Worm (Caenorhabditis elegans) whole organism, L4 larva: Measurements from ENCODE around the gene mom-2.

Source experiments
- F26F4.8 ChIP-seq: fragments of 200-800 bp; sonication (Bioruptor generic); conservative IDR thresholded peaks from 2 replicates; pipeline ENCODE4 v1.3.6; 2022; ENCODE audit warnings: missing genetic modification characterization, missing compliant biosample characterization
- F37D6.2 ChIP-seq: sonication (generic microtip); optimal IDR thresholded peaks from 2 replicates; lab custom pipeline; 2016; ENCODE audit warnings: mild to moderate bottlenecking, missing genetic modification characterization, missing compliant biosample characterization
- F44E2.7 ChIP-seq: fragments of 200-800 bp; sonication (Bioruptor generic); IDR thresholded peaks from 2 replicates; pipeline ENCODE4 v2.1.2; 2022; ENCODE audit warnings: missing genetic modification characterization, missing compliant biosample characterization
- F49E8.2 ChIP-seq: sonication (generic microtip); optimal IDR thresholded peaks from 2 replicates; lab custom pipeline; 2016; ENCODE audit warnings: missing compliant biosample characterization, mild to moderate bottlenecking, missing genetic modification characterization, borderline replicate concordance
- T20F7.1 ChIP-seq: fragments of 200-800 bp; sonication (Bioruptor generic); optimal IDR thresholded peaks from 2 replicates; lab custom pipeline; 2018; ENCODE audit warnings: mild to moderate bottlenecking, missing genetic modification characterization, missing compliant biosample characterization
- Y105C5A.15 ChIP-seq: fragments of 200-800 bp; sonication (Bioruptor generic); IDR thresholded peaks from 2 replicates; pipeline ENCODE4 v1.3.6; 2022; ENCODE audit warnings: missing genetic modification characterization, missing compliant biosample characterization
- Y5F2A.4 ChIP-seq: fragments of 200-800 bp; sonication (Bioruptor generic); optimal IDR thresholded peaks from 2 replicates; lab custom pipeline; 2018; ENCODE audit warnings: mild to moderate bottlenecking, missing genetic modification characterization, missing compliant biosample characterization
- ZK546.5 ChIP-seq, 2 experiments: sonication (generic microtip); optimal IDR thresholded peaks; 2 replicates each; lab custom pipeline; 2017; ENCODE audit warnings: missing biosample characterization in 2 of 2, missing genetic modification characterization in 2 of 2
- ceh-32 ChIP-seq: sonication (generic microtip); optimal IDR thresholded peaks from 2 replicates; lab custom pipeline; 2016; ENCODE audit warnings: mild to moderate bottlenecking, missing genetic modification characterization, missing compliant biosample characterization; ENCODE audit not compliant: poor library complexity
- ctbp-1 ChIP-seq: fragments of 200-800 bp; sonication (Bioruptor generic); IDR thresholded peaks from 2 replicates; pipeline ENCODE4 v1.3.6; 2022; ENCODE audit warnings: missing genetic modification reagents, missing genetic modification characterization, missing compliant biosample characterization
- daf-16 ChIP-seq, 3 experiments: sonication (generic microtip); optimal IDR thresholded peaks; 2 replicates each; lab custom pipeline; 2016 to 2017; ENCODE audit warnings: missing genetic modification characterization in 3 of 3, missing genetic modification reagents in 3 of 3, mild to moderate bottlenecking in 2 of 3, missing compliant biosample characterization in 2 of 3, missing biosample characterization in 1 of 3, moderate library complexity in 1 of 3
- dmd-6 ChIP-seq: fragments of 200-800 bp; sonication (Bioruptor generic); IDR thresholded peaks from 2 replicates; pipeline ENCODE4 v1.3.6; 2022; ENCODE audit warnings: missing genetic modification reagents, missing genetic modification characterization, missing compliant biosample characterization
- dpl-1 ChIP-seq: fragments of 150-350 bp; optimal IDR thresholded peaks from 2 replicates; lab custom pipeline; 2014; ENCODE audit warnings: missing biosample characterization, missing genetic modification reagents, missing genetic modification characterization
- duxl-1 ChIP-seq: sonication (generic microtip); optimal IDR thresholded peaks from 2 replicates; lab custom pipeline; 2016; ENCODE audit warnings: mild to moderate bottlenecking, missing genetic modification characterization, moderate library complexity, missing compliant biosample characterization; ENCODE audit not compliant: poor library complexity
- fkh-10 ChIP-seq: fragments of 150-350 bp; optimal IDR thresholded peaks from 2 replicates; lab custom pipeline; 2014; ENCODE audit warnings: missing biosample characterization, missing genetic modification reagents, missing genetic modification characterization
- hlh-11 ChIP-seq: fragments of 200-800 bp; sonication (Bioruptor generic); optimal IDR thresholded peaks from 2 replicates; lab custom pipeline; 2018; ENCODE audit warnings: mild to moderate bottlenecking, missing genetic modification characterization, missing compliant biosample characterization
- hlh-30 ChIP-seq: sonication (generic microtip); optimal IDR thresholded peaks from 2 replicates; lab custom pipeline; 2017; ENCODE audit warnings: antibody characterized with exemption, mild to moderate bottlenecking, missing genetic modification characterization, missing compliant biosample characterization; ENCODE audit not compliant: insufficient read depth
- hmg-1.1 ChIP-seq: fragments of 200-800 bp; sonication (Bioruptor generic); IDR thresholded peaks from 2 replicates; pipeline ENCODE4 v1.3.6; 2022; ENCODE audit warnings: missing genetic modification reagents, missing genetic modification characterization, missing compliant biosample characterization
- lim-7 ChIP-seq: fragments of 200-800 bp; sonication (Bioruptor generic); IDR thresholded peaks from 2 replicates; pipeline ENCODE4 v1.3.6; 2022; ENCODE audit warnings: missing genetic modification characterization, missing compliant biosample characterization
- lin-38 ChIP-seq: fragments of 200-800 bp; sonication (Bioruptor generic); IDR thresholded peaks from 2 replicates; pipeline ENCODE4 v1.3.6; 2022; ENCODE audit warnings: missing genetic modification reagents, missing genetic modification characterization, missing compliant biosample characterization
- lin-39 ChIP-seq: fragments of 150-350 bp; optimal IDR thresholded peaks from 2 replicates; lab custom pipeline; 2014; ENCODE audit warnings: missing biosample characterization, missing genetic modification reagents, missing genetic modification characterization
- lir-3 ChIP-seq: sonication (generic microtip); optimal IDR thresholded peaks from 2 replicates; lab custom pipeline; 2016; ENCODE audit warnings: mild to moderate bottlenecking, missing genetic modification characterization, missing compliant biosample characterization
- madf-9 ChIP-seq: fragments of 200-800 bp; sonication (Bioruptor generic); conservative IDR thresholded peaks from 2 replicates; pipeline ENCODE4 v1.3.6; 2022; ENCODE audit warnings: missing genetic modification reagents, missing genetic modification characterization, missing compliant biosample characterization
- mdt-29 ChIP-seq: fragments of 200-800 bp; sonication (Bioruptor generic); IDR thresholded peaks from 2 replicates; pipeline ENCODE4 v1.3.6; 2022; ENCODE audit warnings: missing genetic modification reagents, missing genetic modification characterization, missing compliant biosample characterization
- mep-1 ChIP-seq: fragments of 150-350 bp; sonication (generic microtip); optimal IDR thresholded peaks from 3 replicates; lab custom pipeline; 2014; ENCODE audit warnings: missing biosample characterization, missing genetic modification characterization
- mxl-3 ChIP-seq: fragments of 200-800 bp; sonication (Bioruptor generic); optimal IDR thresholded peaks from 2 replicates; lab custom pipeline; 2018; ENCODE audit warnings: mild to moderate bottlenecking, missing genetic modification characterization, missing compliant biosample characterization
- nhr-11 ChIP-seq: fragments of 150-350 bp; optimal IDR thresholded peaks from 2 replicates; lab custom pipeline; 2014; ENCODE audit warnings: missing biosample characterization, missing genetic modification characterization
- nhr-111 ChIP-seq: fragments of 200-800 bp; sonication (Bioruptor generic); optimal IDR thresholded peaks from 2 replicates; lab custom pipeline; 2018; ENCODE audit warnings: mild to moderate bottlenecking, missing genetic modification characterization, missing compliant biosample characterization
- nhr-237 ChIP-seq: sonication (generic microtip); optimal IDR thresholded peaks from 2 replicates; lab custom pipeline; 2017; ENCODE audit warnings: missing biosample characterization, missing genetic modification characterization
- nhr-25 ChIP-seq: sonication (generic microtip); optimal IDR thresholded peaks from 2 replicates; lab custom pipeline; 2017; ENCODE audit warnings: missing genetic modification characterization, mild to moderate bottlenecking, missing compliant biosample characterization, antibody characterized with exemption, moderate library complexity, borderline replicate concordance; ENCODE audit not compliant: insufficient read depth
- nhr-28 ChIP-seq: fragments of 150-350 bp; optimal IDR thresholded peaks from 2 replicates; lab custom pipeline; 2014; ENCODE audit warnings: missing biosample characterization, missing genetic modification characterization
- nhr-41 ChIP-seq: fragments of 200-800 bp; sonication (Bioruptor generic); IDR thresholded peaks from 2 replicates; pipeline ENCODE4 v1.3.6; 2022; ENCODE audit warnings: missing genetic modification reagents, missing genetic modification characterization, missing compliant biosample characterization
- nhr-77 ChIP-seq: fragments of 150-350 bp; optimal IDR thresholded peaks from 2 replicates; lab custom pipeline; 2014; ENCODE audit warnings: missing biosample characterization, missing genetic modification characterization
- pqm-1 ChIP-seq: sonication (generic microtip); optimal IDR thresholded peaks from 2 replicates; lab custom pipeline; 2017; ENCODE audit warnings: missing biosample characterization, missing genetic modification characterization
- rbr-2 ChIP-seq: sonication (generic microtip); optimal IDR thresholded peaks from 2 replicates; lab custom pipeline; 2016; ENCODE audit warnings: missing genotype, missing genetic modification characterization, missing compliant biosample characterization
- sdz-12 ChIP-seq: fragments of 200-800 bp; sonication (Bioruptor generic); optimal IDR thresholded peaks from 2 replicates; lab custom pipeline; 2018; ENCODE audit warnings: mild to moderate bottlenecking, missing genetic modification characterization, missing compliant biosample characterization
- skn-1 ChIP-seq: fragments of 150-350 bp; optimal IDR thresholded peaks from 2 replicates; lab custom pipeline; 2014; ENCODE audit warnings: missing biosample characterization, missing genetic modification characterization
- snpc-4 ChIP-seq: fragments of 150-350 bp; optimal IDR thresholded peaks from 2 replicates; lab custom pipeline; 2014; ENCODE audit warnings: missing biosample characterization, missing genetic modification characterization
- spr-3 ChIP-seq: fragments of 200-800 bp; sonication (Bioruptor generic); optimal IDR thresholded peaks from 2 replicates; lab custom pipeline; 2018; ENCODE audit warnings: mild to moderate bottlenecking, missing genetic modification characterization, missing compliant biosample characterization
- tag-97 ChIP-seq: fragments of 200-800 bp; sonication (Bioruptor generic); IDR thresholded peaks from 2 replicates; pipeline ENCODE4 v1.3.6; 2022; ENCODE audit warnings: missing genetic modification characterization, missing compliant biosample characterization
- tra-1 ChIP-seq: fragments of 200-800 bp; sonication (Bioruptor generic); IDR thresholded peaks from 2 replicates; pipeline ENCODE4 v1.3.6; 2022; ENCODE audit warnings: missing genetic modification reagents, missing genetic modification characterization, missing compliant biosample characterization
- unc-62 ChIP-seq, 3 experiments: fragments of 150-350 bp in 1 of 3; sonication (generic microtip); optimal IDR thresholded peaks in 2 of 3; peaks in 1 of 3; 1 replicate in 1 of 3; 2 replicates in 2 of 3; lab custom pipeline; 2014 to 2017; ENCODE audit warnings: missing biosample characterization in 3 of 3, missing genetic modification characterization in 3 of 3, missing genetic modification reagents in 3 of 3, missing genotype in 1 of 3
- zip-11 ChIP-seq: fragments of 200-800 bp; sonication (Bioruptor generic); IDR thresholded peaks from 2 replicates; pipeline ENCODE4 v1.3.6; 2022; ENCODE audit warnings: missing genetic modification characterization, missing compliant biosample characterization
- zip-2 ChIP-seq: fragments of 150-350 bp; optimal IDR thresholded peaks from 2 replicates; lab custom pipeline; 2014; ENCODE audit warnings: missing biosample characterization, missing genetic modification characterization

Gene mom-2

ce11 chrV:8355435-8356212, at the start of gene mom-2:
mom-2 (plus strand) TSS chrV:8355988.
- TF ChIP-seq mdt-29 (GFP tag; lab: Robert Waterston, UW) (no peak), sdz-12 (GFP tag; lab: Kevin White, UChicago) (no peak), F37D6.2 (tag; lab: Kevin White, UChicago) (no peak), snpc-4 (no peak), lin-39 (no peak), Y5F2A.4 (GFP tag; lab: Kevin White, UChicago) (no peak), nhr-111 (GFP tag; lab: Kevin White, UChicago) (no peak), zip-2 (tag; lab: Kevin White, UChicago) (no peak), lim-7 (GFP tag; lab: Robert Waterston, UW) (no peak), nhr-41 (GFP tag; lab: Robert Waterston, UW) (no peak), rbr-2 (no peak), nhr-11 (tag; lab: Kevin White, UChicago) (no peak), F49E8.2 (tag; lab: Kevin White, UChicago) (no peak), ctbp-1 (no peak), dpl-1 (GFP tag; lab: Kevin White, UChicago) (no peak), ZK546.5 (tag; optimal IDR thresholded peaks at IDR 0.05; lab: Kevin White, UChicago) (no peak), F26F4.8 (GFP tag; lab: Robert Waterston, UW) (no peak), fkh-10 (GFP tag; lab: Kevin White, UChicago) (no peak)

- TF ChIP-seq skn-1, result no peak
- TF ChIP-seq lin-38 (GFP tag; lab: Robert Waterston, UW), result no peak
- TF ChIP-seq nhr-28 (tag; lab: Kevin White, UChicago), result no peak
- no peak for TF ChIP-seq Y5F2A.4 (GFP tag; lab: Kevin White, UChicago)
These were observed 49.4 kb upstream of the mom-2 start, which contains the start of gene W02D7.8 for ce11 chrV:8306366-8306765. W02D7.8 (minus strand) TSS chrV:8306466.

DNA sequence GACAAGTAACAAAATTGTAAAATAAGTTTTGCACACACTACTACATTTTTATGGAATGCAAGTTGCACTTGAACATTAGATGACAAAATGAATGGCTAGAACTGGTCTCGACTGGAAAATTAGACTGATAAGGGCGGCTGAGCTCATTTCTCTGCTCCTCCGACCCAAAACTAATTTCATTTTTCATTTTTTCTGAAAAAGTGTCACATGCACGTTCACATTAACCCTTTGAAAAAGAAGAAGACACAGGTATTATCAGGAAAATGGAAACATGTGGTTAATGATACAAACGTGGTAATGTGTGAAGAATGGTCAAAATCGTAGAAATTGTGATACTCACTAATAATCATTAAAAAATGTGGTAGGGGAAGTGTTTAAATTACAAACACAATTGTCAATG, 48.8 kb upstream of the mom-2 start:
- TF ChIP-seq nhr-111 (GFP tag; lab: Kevin White, UChicago), result no peak
- no peak for TF ChIP-seq ctbp-1
- TF ChIP-seq madf-9 (GFP tag; lab: Robert Waterston, UW), result no peak
- TF ChIP-seq zip-11 (GFP tag; lab: Robert Waterston, UW), result no peak
- peak; percentile 33 for TF ChIP-seq nhr-77 (tag; lab: Kevin White, UChicago)
- TF ChIP-seq mdt-29 (GFP tag; lab: Robert Waterston, UW), result no peak
- TF ChIP-seq dmd-6 (GFP tag; lab: Robert Waterston, UW), result peak; percentile 82
- TF ChIP-seq hlh-30 (tag; lab: Kevin White, UChicago), result peak; percentile 54
- no peak for TF ChIP-seq tra-1 (GFP tag; lab: Robert Waterston, UW)
- no peak for TF ChIP-seq nhr-25
- no peak for TF ChIP-seq Y105C5A.15 (GFP tag; lab: Robert Waterston, UW)
- TF ChIP-seq F49E8.2 (tag; lab: Kevin White, UChicago), result no peak
- no peak for TF ChIP-seq F26F4.8 (GFP tag; lab: Robert Waterston, UW)
- TF ChIP-seq T20F7.1 (GFP tag; lab: Kevin White, UChicago), result no peak
- no peak for TF ChIP-seq hmg-1.1 (GFP tag; lab: Robert Waterston, UW)
- peak; percentile 64 for TF ChIP-seq mxl-3 (GFP tag; lab: Kevin White, UChicago)
- TF ChIP-seq mep-1, result no peak
- TF ChIP-seq zip-2 (tag; lab: Kevin White, UChicago), result no peak
- TF ChIP-seq lim-7 (GFP tag; lab: Robert Waterston, UW), result no peak
- no peak for TF ChIP-seq lir-3 (tag; lab: Kevin White, UChicago)
- no peak for TF ChIP-seq F44E2.7 (GFP tag; lab: Robert Waterston, UW)
- TF ChIP-seq hlh-11, result peak; percentile 65
- TF ChIP-seq tag-97 (GFP tag; lab: Robert Waterston, UW), result no peak
- TF ChIP-seq daf-16 (GFP tag; optimal IDR thresholded peaks at IDR 0.05; lab: Kevin White, UChicago), result no peak
- peak; percentile 55 for TF ChIP-seq daf-16 (tag; optimal IDR thresholded peaks at IDR 0.05; lab: Kevin White, UChicago)
- TF ChIP-seq duxl-1 (tag; lab: Kevin White, UChicago), result no peak
- peak; percentile 63 for TF ChIP-seq pqm-1 (tag; lab: Kevin White, UChicago)
- peak in 1 of 2 experiments; percentile 90 for TF ChIP-seq unc-62 (GFP tag; optimal IDR thresholded peaks at IDR 0.05 in 1 of 2; lab: Kevin White, UChicago)
- no peak for TF ChIP-seq unc-62 (tag; optimal IDR thresholded peaks at IDR 0.05; lab: Kevin White, UChicago)
- no peak for TF ChIP-seq nhr-237 (tag; lab: Kevin White, UChicago)
- no peak for TF ChIP-seq ceh-32 (tag; lab: Kevin White, UChicago)
- no peak for TF ChIP-seq spr-3 (GFP tag; lab: Kevin White, UChicago)
